Worm (Caenorhabditis elegans) whole organism, early embryonic: ENCODE measurements around the gene hot-1.

Source experiments
- B0310.2 ChIP-seq: sonication (generic microtip); optimal IDR thresholded peaks from 2 replicates; lab custom pipeline; 2016; ENCODE audit warnings: mild to moderate bottlenecking, missing genetic modification characterization, missing compliant biosample characterization
- F13C5.2 ChIP-seq: sonication (generic microtip); optimal IDR thresholded peaks from 2 replicates; lab custom pipeline; 2017; ENCODE audit warnings: mild to moderate bottlenecking, missing genetic modification characterization, inconsistent platforms, missing compliant biosample characterization
- aly-1 ChIP-seq: sonication (generic microtip); optimal IDR thresholded peaks from 2 replicates; lab custom pipeline; 2016; ENCODE audit warnings: missing genetic modification characterization, missing compliant biosample characterization
- ama-1 ChIP-seq: fragments of 150-350 bp; optimal IDR thresholded peaks from 2 replicates; lab custom pipeline; 2014
- ceh-13 ChIP-seq: fragments of 200-800 bp; sonication (Bioruptor generic); optimal IDR thresholded peaks from 2 replicates; lab custom pipeline; 2018; ENCODE audit warnings: mild to moderate bottlenecking, missing genetic modification characterization, missing compliant biosample characterization
- ceh-36 ChIP-seq: sonication (generic microtip); optimal IDR thresholded peaks from 2 replicates; lab custom pipeline; 2016; ENCODE audit warnings: missing genetic modification characterization, inconsistent platforms, missing compliant biosample characterization
- ets-7 ChIP-seq: sonication (generic microtip); optimal IDR thresholded peaks from 2 replicates; lab custom pipeline; 2016; ENCODE audit warnings: missing genotype, missing genetic modification characterization, missing compliant biosample characterization
- flt-1 ChIP-seq: fragments of 200-800 bp; sonication (Bioruptor generic); IDR thresholded peaks from 2 replicates; pipeline ENCODE4 v1.3.6; 2022; ENCODE audit warnings: missing genetic modification characterization, missing compliant biosample characterization
- hmbx-1 ChIP-seq: sonication (generic microtip); optimal IDR thresholded peaks from 2 replicates; lab custom pipeline; 2016; ENCODE audit warnings: mild to moderate bottlenecking, missing genetic modification characterization, missing compliant biosample characterization
- hmg-4 ChIP-seq: fragments of 200-800 bp; sonication (Bioruptor generic); optimal IDR thresholded peaks from 2 replicates; lab custom pipeline; 2018; ENCODE audit warnings: mild to moderate bottlenecking, missing genetic modification characterization, missing compliant biosample characterization
- hnd-1 ChIP-seq: sonication (generic microtip); optimal IDR thresholded peaks from 2 replicates; lab custom pipeline; 2016; ENCODE audit warnings: missing genetic modification characterization, missing compliant biosample characterization
- pes-1 ChIP-seq: fragments of 200-800 bp; sonication (Bioruptor generic); IDR thresholded peaks from 2 replicates; pipeline ENCODE4 v1.3.6; 2022; ENCODE audit warnings: missing genetic modification reagents, missing genetic modification characterization, missing compliant biosample characterization
- scrt-1 ChIP-seq: fragments of 200-800 bp; sonication (Bioruptor generic); IDR thresholded peaks from 2 replicates; pipeline ENCODE4 v1.3.6; 2022; ENCODE audit warnings: missing genetic modification characterization, missing compliant biosample characterization
- sea-1 ChIP-seq: fragments of 200-800 bp; sonication (Bioruptor generic); conservative IDR thresholded peaks from 2 replicates; pipeline ENCODE4 v1.3.6; 2022; ENCODE audit warnings: missing genetic modification characterization, missing compliant biosample characterization
- tbx-11 ChIP-seq: fragments of 200-800 bp; sonication (Bioruptor generic); IDR thresholded peaks from 2 replicates; pipeline ENCODE4 v1.3.6; 2022; ENCODE audit warnings: missing genetic modification characterization, missing compliant biosample characterization
- tbx-37 ChIP-seq: fragments of 200-800 bp; sonication (Bioruptor generic); conservative IDR thresholded peaks from 2 replicates; pipeline ENCODE4 v1.3.6; 2022; ENCODE audit warnings: missing genetic modification reagents, missing genetic modification characterization, missing compliant biosample characterization
- tra-4 ChIP-seq: sonication (generic microtip); optimal IDR thresholded peaks from 2 replicates; lab custom pipeline; 2017; ENCODE audit warnings: missing genetic modification characterization, missing compliant biosample characterization

hot-1 gene

ce11 chrV:14620835-14621234 lies at the start of gene hot-1:
TSS of gene hot-1 (plus strand) at chrV:14621135.
- no peak for TF ChIP-seq hnd-1 (tag; lab: Kevin White, UChicago)
- no peak for TF ChIP-seq aly-1 (tag; lab: Kevin White, UChicago)
- no peak for TF ChIP-seq tra-4
- no peak for TF ChIP-seq F13C5.2 (tag; lab: Kevin White, UChicago)
- no peak for TF ChIP-seq B0310.2
- no peak for TF ChIP-seq tbx-11 (GFP tag; lab: Robert Waterston, UW)

- TF ChIP-seq hmbx-1 (no peak), aly-1 (tag; lab: Kevin White, UChicago) (no peak), F13C5.2 (tag; lab: Kevin White, UChicago) (no peak), B0310.2 (no peak), tbx-11 (GFP tag; lab: Robert Waterston, UW) (no peak), flt-1 (GFP tag; lab: Robert Waterston, UW) (no peak), ceh-13 (GFP tag; lab: Kevin White, UChicago) (no peak), ceh-36 (no peak), scrt-1 (no peak), pes-1 (no peak), ets-7 (no peak)
Observed at ce11 chrV:14576745-14577373, 44.1 kb upstream of the hot-1 start.

ce11 chrV:14579619-14580018 lies 41.3 kb upstream of the hot-1 start, which contains the start of gene gar-3:
TSS of gene gar-3 (minus strand) at chrV:14579719.
- TF ChIP-seq hmbx-1, result no peak
- no peak for TF ChIP-seq tbx-11 (GFP tag; lab: Robert Waterston, UW)
- no peak for TF ChIP-seq hnd-1 (tag; lab: Kevin White, UChicago)
- TF ChIP-seq ets-7, result no peak
- TF ChIP-seq tbx-37 (GFP tag; lab: Robert Waterston, UW), result no peak
- TF ChIP-seq hmg-4 (GFP tag; lab: Kevin White, UChicago), result no peak
- no peak for TF ChIP-seq tra-4
- TF ChIP-seq aly-1 (tag; lab: Kevin White, UChicago), result no peak
- no peak for TF ChIP-seq ceh-13 (GFP tag; lab: Kevin White, UChicago)
- no peak for TF ChIP-seq B0310.2
- no peak for TF ChIP-seq scrt-1
- TF ChIP-seq ceh-36, result no peak
- TF ChIP-seq F13C5.2 (tag; lab: Kevin White, UChicago), result no peak
- no peak for TF ChIP-seq sea-1
- no peak for TF ChIP-seq flt-1 (GFP tag; lab: Robert Waterston, UW)
- no peak for TF ChIP-seq ama-1 (lab: Kevin White, UChicago)

- TF ChIP-seq pes-1 (no peak), ceh-13 (GFP tag; lab: Kevin White, UChicago) (no peak), F13C5.2 (tag; lab: Kevin White, UChicago) (no peak), flt-1 (GFP tag; lab: Robert Waterston, UW) (no peak), ceh-36 (no peak), aly-1 (tag; lab: Kevin White, UChicago) (no peak), B0310.2 (no peak), tra-4 (no peak), ama-1 (lab: Kevin White, UChicago) (no peak), tbx-37 (GFP tag; lab: Robert Waterston, UW) (no peak), hnd-1 (tag; lab: Kevin White, UChicago) (no peak), sea-1 (no peak), ets-7 (no peak)
Observed at ce11 chrV:14585351-14585750, 35.6 kb upstream of the hot-1 start, which contains the start of gene Y40H4A.2. TSS of gene Y40H4A.2 (minus strand) at chrV:14585451.

- TF ChIP-seq aly-1 (tag; lab: Kevin White, UChicago) (no peak), ceh-13 (GFP tag; lab: Kevin White, UChicago) (no peak), tbx-37 (GFP tag; lab: Robert Waterston, UW) (no peak), pes-1 (no peak), flt-1 (GFP tag; lab: Robert Waterston, UW) (no peak), hmg-4 (GFP tag; lab: Kevin White, UChicago) (no peak), scrt-1 (no peak), B0310.2 (no peak), hmbx-1 (no peak), ama-1 (lab: Kevin White, UChicago) (no peak)
Observed at ce11 chrV:14594103-14594502, 26.8 kb upstream of the hot-1 start.

- TF ChIP-seq ets-7 (no peak), ama-1 (lab: Kevin White, UChicago) (no peak), hmg-4 (GFP tag; lab: Kevin White, UChicago) (no peak), pes-1 (no peak), tbx-11 (GFP tag; lab: Robert Waterston, UW) (no peak), ceh-36 (no peak), aly-1 (tag; lab: Kevin White, UChicago) (no peak), sea-1 (no peak), tbx-37 (GFP tag; lab: Robert Waterston, UW) (no peak), scrt-1 (no peak), ceh-13 (GFP tag; lab: Kevin White, UChicago) (no peak), tra-4 (no peak), hnd-1 (tag; lab: Kevin White, UChicago) (no peak), hmbx-1 (no peak), F13C5.2 (tag; lab: Kevin White, UChicago) (no peak), flt-1 (GFP tag; lab: Robert Waterston, UW) (no peak), B0310.2 (no peak)
Observed at ce11 chrV:14594943-14595342, 26.0 kb upstream of the hot-1 start.

- TF ChIP-seq sea-1 (no peak), B0310.2 (no peak), tbx-37 (GFP tag; lab: Robert Waterston, UW) (no peak), tra-4 (no peak), hmg-4 (GFP tag; lab: Kevin White, UChicago) (no peak), flt-1 (GFP tag; lab: Robert Waterston, UW) (no peak), pes-1 (no peak)
Observed at ce11 chrV:14595984-14596383, 25.0 kb upstream of the hot-1 start.
